Fruit fly (Drosophila melanogaster): ENCODE data around the gene Npc2e.
A peak's percentile ranks its signal among the peaks of the same experiment; 100 is the strongest.

Gene Npc2e

dm6 chr3R:10079267-10079987 lies 26.3 kb downstream of the Npc2e start (continued):
- TF ChIP-seq pita (GFP tag; optimal IDR thresholded peaks at IDR 0.05) (no peak), Oli (tag; optimal IDR thresholded peaks at IDR 0.05) (peak; percentile 40), ssp (GFP tag; IDR thresholded peaks at IDR 0.05) (0 out of 2 replicates have a peak, but pooled peaks have one; percentile 19), CG2875 (GFP tag; optimal IDR thresholded peaks at IDR 0.05) (no peak), Mes4 (GFP tag; optimal IDR thresholded peaks at IDR 0.05) (no peak), fd96Cb (tag; optimal IDR thresholded peaks at IDR 0.05) (peak; percentile 50), CG34224 (GFP tag; IDR thresholded peaks at IDR 0.05; ENCODE audit: partially characterized antibody) (no peak), nau (GFP tag; optimal IDR thresholded peaks at IDR 0.05) (no peak), tin (GFP tag; optimal IDR thresholded peaks at IDR 0.05) (peak; percentile 28), CG11085 (GFP tag; IDR thresholded peaks at IDR 0.05) (no peak), Hr51 (GFP tag; optimal IDR thresholded peaks at IDR 0.05) (peak in 1 of 2 experiments; percentile 51), CG9797 (GFP tag; optimal IDR thresholded peaks at IDR 0.05) (no peak), pho (GFP tag; optimal IDR thresholded peaks at IDR 0.05) (no peak), CG10147 (GFP tag; optimal IDR thresholded peaks at IDR 0.05) (no peak), Aef1 (GFP tag; IDR thresholded peaks at IDR 0.05) (peak; percentile 26; the same call in 1 of the 3 replicates), Kr (GFP tag; optimal IDR thresholded peaks at IDR 0.05) (no peak), abd-A (tag; optimal IDR thresholded peaks at IDR 0.05) (no peak), CG43689 (GFP tag; IDR thresholded peaks at IDR 0.05) (0 out of 2 replicates have a peak, but pooled peaks have one; percentile 6), stc (GFP tag; IDR thresholded peaks at IDR 0.05) (no peak), en (GFP tag; optimal IDR thresholded peaks at IDR 0.05) (peak; percentile 2), pfk (GFP tag; optimal IDR thresholded peaks at IDR 0.05) (no peak), slbo (GFP tag; IDR thresholded peaks at IDR 0.05) (peak; percentile 58), cg (GFP tag; optimal IDR thresholded peaks at IDR 0.05) (peak; percentile 63), CG3407 (GFP tag; optimal IDR thresholded peaks at IDR 0.05) (no peak), Spps (tag; optimal IDR thresholded peaks at IDR 0.05) (no peak), B-H2 (GFP tag; optimal IDR thresholded peaks at IDR 0.05) (no peak), ac (GFP tag; optimal IDR thresholded peaks at IDR 0.05) (no peak), stwl (tag; optimal IDR thresholded peaks at IDR 0.05) (no peak), zfh1 (GFP tag; IDR thresholded peaks at IDR 0.05) (peak; percentile 40; the same call in 1 of the 3 replicates), CG10209 (GFP tag; optimal IDR thresholded peaks at IDR 0.05) (no peak), CG32532 (GFP tag; IDR thresholded peaks at IDR 0.05) (no peak), Drgx (GFP tag; IDR thresholded peaks at IDR 0.05) (peak; percentile 86), CG2889 (GFP tag; IDR thresholded peaks at IDR 0.05) (no peak), CG18764 (GFP tag; optimal IDR thresholded peaks at IDR 0.05) (peak; percentile 9), oc (tag; optimal IDR thresholded peaks at IDR 0.05) (no peak), CG6254 (GFP tag; optimal IDR thresholded peaks at IDR 0.05) (no peak), MESR4 (GFP tag; optimal IDR thresholded peaks at IDR 0.05) (no peak), CG4820 (GFP tag; optimal IDR thresholded peaks at IDR 0.05) (peak; percentile 15), nerfin-2 (GFP tag; IDR thresholded peaks at IDR 0.05; ENCODE audit: partially characterized antibody) (no peak; the same call in 1 of the 2 replicates), CG18619 (GFP tag; optimal IDR thresholded peaks at IDR 0.05) (no peak), onecut (GFP tag; IDR thresholded peaks at IDR 0.05) (no peak), kni (GFP tag; optimal IDR thresholded peaks at IDR 0.05) (no peak), insv (GFP tag; optimal IDR thresholded peaks at IDR 0.05) (no peak), CG7745 (tag; optimal IDR thresholded peaks at IDR 0.05) (no peak), CG10979 (tag; optimal IDR thresholded peaks at IDR 0.05) (peak; percentile 25), Adf1 (GFP tag; IDR thresholded peaks at IDR 0.05) (no peak), CG5953 (GFP tag; IDR thresholded peaks at IDR 0.05) (no peak), nom (GFP tag; optimal IDR thresholded peaks at IDR 0.05) (peak; percentile 3), pnt (GFP tag; optimal IDR thresholded peaks at IDR 0.05) (no peak)
